Worm (Caenorhabditis elegans): ENCODE results near the gene ZK1055.6.

ce11 chrV:6576567-6576966 lies 25.8 kb downstream of the ZK1055.6 start, which contains the start of gene EGAP9.4:
- TF ChIP-seq him-1 (tag; optimal IDR thresholded peaks at IDR 0.05) = no peak
- TF ChIP-seq W03F9.2 (tag; optimal IDR thresholded peaks at IDR 0.05) = no peak
- no peak for TF ChIP-seq dao-5 (tag; optimal IDR thresholded peaks at IDR 0.05)
